Fruit fly (Drosophila melanogaster): ENCODE results near the gene Rubicon.

Rubicon gene

DNA sequence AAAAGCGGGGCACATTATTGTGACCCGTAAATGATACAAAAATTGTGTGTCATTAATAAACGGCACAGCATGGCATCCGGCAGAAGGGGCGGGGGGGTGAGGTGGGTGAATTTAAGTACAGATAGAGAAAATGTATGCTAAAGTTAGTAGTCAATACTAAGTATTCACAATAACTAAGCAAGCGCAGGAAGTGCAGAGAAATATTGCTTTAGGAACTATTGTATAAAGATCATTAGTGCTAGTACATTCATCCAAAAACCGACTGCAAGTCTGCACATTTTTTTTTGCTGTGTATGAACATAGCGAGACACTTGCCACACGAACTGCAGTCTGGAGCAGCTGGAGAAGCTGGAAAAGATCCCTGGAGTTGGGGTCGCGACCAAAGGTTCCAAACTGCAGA lies 7.4 kb upstream of the Rubicon start (continued):
- no peak for TF ChIP-seq Eip93F (GFP tag; optimal IDR thresholded peaks at IDR 0.05)
- no peak for TF ChIP-seq CG15336 (GFP tag; IDR thresholded peaks at IDR 0.05)
- no peak for TF ChIP-seq achi (GFP tag; optimal IDR thresholded peaks at IDR 0.05)
- TF ChIP-seq Hr39 (GFP tag; optimal IDR thresholded peaks at IDR 0.05): peak; percentile 33
- no peak for TF ChIP-seq CG6792 (GFP tag; optimal IDR thresholded peaks at IDR 0.05)
- no peak for TF ChIP-seq CG16779 (tag; optimal IDR thresholded peaks at IDR 0.05)
- TF ChIP-seq Blimp-1 (GFP tag; optimal IDR thresholded peaks at IDR 0.05): no peak
- TF ChIP-seq Ets96B (tag; optimal IDR thresholded peaks at IDR 0.05): peak; percentile 3
- no peak for TF ChIP-seq CG7368 (GFP tag; optimal IDR thresholded peaks at IDR 0.05)
- peak; percentile 7 for TF ChIP-seq Eip75B (GFP tag; optimal IDR thresholded peaks at IDR 0.05)
- TF ChIP-seq Gug (GFP tag; IDR thresholded peaks at IDR 0.05): no peak
- no peak for TF ChIP-seq fkh (GFP tag; optimal IDR thresholded peaks at IDR 0.05)
- TF ChIP-seq CG6163 (GFP tag; IDR thresholded peaks at IDR 0.05): peak; percentile 54
- TF ChIP-seq Lpt (GFP tag; optimal IDR thresholded peaks at IDR 0.05): no peak
- TF ChIP-seq OdsH (GFP tag; optimal IDR thresholded peaks at IDR 0.05): no peak
- no peak for TF ChIP-seq CG6854 (GFP tag; optimal IDR thresholded peaks at IDR 0.05)
- TF ChIP-seq Met (GFP tag; optimal IDR thresholded peaks at IDR 0.05): peak; percentile 39
- no peak for TF ChIP-seq CG32006 (GFP tag; optimal IDR thresholded peaks at IDR 0.05)
- no peak for TF ChIP-seq CG11762 (GFP tag; optimal IDR thresholded peaks at IDR 0.05; ENCODE audit: insufficient read depth)
- TF ChIP-seq CG6276 (GFP tag; optimal IDR thresholded peaks at IDR 0.05): no peak
- no peak for TF ChIP-seq spab (GFP tag; optimal IDR thresholded peaks at IDR 0.05)
- TF ChIP-seq Hr4 (GFP tag; optimal IDR thresholded peaks at IDR 0.05): no peak
- TF ChIP-seq lz (GFP tag; optimal IDR thresholded peaks at IDR 0.05): peak; percentile 47
- TF ChIP-seq acj6 (GFP tag; optimal IDR thresholded peaks at IDR 0.05): no peak
- peak; percentile 14 for TF ChIP-seq CG34406 (GFP tag; optimal IDR thresholded peaks at IDR 0.05)
- TF ChIP-seq pdm3 (GFP tag; optimal IDR thresholded peaks at IDR 0.05): no peak
- no peak for TF ChIP-seq CG8319 (GFP tag; optimal IDR thresholded peaks at IDR 0.05)

DNA sequence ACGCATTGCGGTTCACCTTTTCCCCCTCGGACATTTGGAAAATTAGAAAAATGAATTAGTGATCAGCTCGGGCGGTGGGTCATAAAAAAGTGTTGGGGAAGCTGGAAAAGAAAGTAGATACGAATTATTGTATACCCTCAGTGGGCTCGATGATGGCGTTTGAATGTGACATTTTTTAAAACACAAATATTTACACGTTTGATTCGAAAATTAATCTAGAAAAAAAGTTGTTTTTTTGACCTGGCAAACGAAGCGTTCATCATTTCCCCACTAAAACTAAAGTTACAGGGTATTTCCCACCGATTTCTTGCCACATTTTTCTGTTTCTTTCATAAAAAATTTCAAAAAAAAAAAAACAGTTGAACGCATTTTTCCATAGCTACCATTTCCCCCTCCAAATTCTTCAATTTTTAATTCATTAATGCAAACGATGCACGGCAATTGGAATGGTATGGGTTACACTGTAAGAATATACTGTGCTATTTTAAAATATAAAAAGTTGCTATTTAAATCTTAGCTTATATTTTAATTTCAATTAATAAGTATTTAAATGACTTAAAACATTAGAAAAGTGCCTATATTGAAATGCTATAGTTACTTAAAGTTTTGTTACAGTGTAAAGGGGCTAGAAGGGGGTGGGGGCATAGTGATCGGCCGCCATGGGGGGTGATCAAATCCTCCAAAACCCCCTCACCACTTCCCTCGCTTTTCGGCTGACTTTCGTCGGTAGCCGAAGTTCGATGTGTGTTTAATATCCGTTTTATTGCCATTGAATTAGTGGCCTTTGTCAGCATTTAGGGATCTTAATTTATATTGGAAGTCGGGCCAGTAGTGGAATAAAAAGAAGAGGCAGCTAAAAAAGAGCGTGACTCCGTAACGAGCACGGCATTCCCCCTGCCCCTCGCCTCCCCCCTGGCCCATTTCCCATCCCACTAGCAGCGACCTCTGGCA lies 5.2 kb upstream of the Rubicon start:
- TF ChIP-seq net (GFP tag; optimal IDR thresholded peaks at IDR 0.05) (no peak), acj6 (GFP tag; optimal IDR thresholded peaks at IDR 0.05) (no peak), spab (GFP tag; optimal IDR thresholded peaks at IDR 0.05) (no peak), Sox15 (GFP tag; optimal IDR thresholded peaks at IDR 0.05) (no peak), salr (GFP tag; optimal IDR thresholded peaks at IDR 0.05) (no peak), Gug (GFP tag; IDR thresholded peaks at IDR 0.05) (no peak), svp (GFP tag) (no peak), Eip78C (GFP tag) (no peak), CG31627 (GFP tag; optimal IDR thresholded peaks at IDR 0.05) (no peak), CG11762 (GFP tag; optimal IDR thresholded peaks at IDR 0.05; ENCODE audit: insufficient read depth) (no peak), achi (GFP tag; optimal IDR thresholded peaks at IDR 0.05) (no peak), Hr39 (GFP tag; optimal IDR thresholded peaks at IDR 0.05) (no peak)

DNA sequence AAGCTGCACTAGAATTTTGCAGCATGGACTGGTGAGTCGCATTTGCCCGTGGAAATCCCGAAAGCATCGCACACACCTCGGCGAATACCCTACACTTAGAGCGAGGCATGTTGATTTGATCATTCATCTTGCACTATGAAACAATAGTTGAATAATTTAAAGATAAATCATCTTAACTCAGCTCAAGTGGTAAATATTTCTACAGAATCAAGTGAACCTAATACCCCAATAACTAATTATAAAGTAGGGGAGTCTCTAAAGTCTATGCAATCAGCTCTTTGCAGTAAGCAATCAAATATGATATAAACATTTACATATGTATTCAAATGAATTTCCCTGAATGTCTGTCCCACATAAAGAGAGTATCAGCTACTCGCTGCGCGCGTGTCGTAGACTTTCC lies 571 bp downstream of the Rubicon start:
- TF ChIP-seq CG11902 (GFP tag; optimal IDR thresholded peaks at IDR 0.05) (no peak), CG8119 (GFP tag; IDR thresholded peaks at IDR 0.05) (peak; percentile 12; the same call in 2 of the 3 replicates), fd59A (GFP tag; optimal IDR thresholded peaks at IDR 0.05) (no peak), Gug (GFP tag; IDR thresholded peaks at IDR 0.05) (peak; percentile 49), CG6808 (GFP tag; optimal IDR thresholded peaks at IDR 0.05) (no peak), achi (GFP tag; optimal IDR thresholded peaks at IDR 0.05) (peak; percentile 21), OdsH (GFP tag; optimal IDR thresholded peaks at IDR 0.05) (peak; percentile 47), CG31627 (GFP tag; optimal IDR thresholded peaks at IDR 0.05) (peak; percentile 50), fkh (GFP tag; optimal IDR thresholded peaks at IDR 0.05) (peak; percentile 14), CG6276 (GFP tag; optimal IDR thresholded peaks at IDR 0.05) (no peak), Ets96B (tag; optimal IDR thresholded peaks at IDR 0.05) (peak; percentile 2), CG10669 (GFP tag; optimal IDR thresholded peaks at IDR 0.05) (no peak), CG6792 (GFP tag; optimal IDR thresholded peaks at IDR 0.05) (peak; percentile 14), CG11762 (GFP tag; optimal IDR thresholded peaks at IDR 0.05; ENCODE audit: insufficient read depth) (peak; percentile 2), CG3032 (tag; optimal IDR thresholded peaks at IDR 0.05) (peak; percentile 77), Eip93F (GFP tag; optimal IDR thresholded peaks at IDR 0.05) (peak; percentile 76), pdm3 (GFP tag; optimal IDR thresholded peaks at IDR 0.05) (peak; percentile 40), Sox14 (GFP tag; optimal IDR thresholded peaks at IDR 0.05) (peak; percentile 28), salr (GFP tag; optimal IDR thresholded peaks at IDR 0.05) (no peak), CG9139 (GFP tag; optimal IDR thresholded peaks at IDR 0.05) (no peak), CG16779 (tag; optimal IDR thresholded peaks at IDR 0.05) (peak; percentile 61), Ets21C (GFP tag; optimal IDR thresholded peaks at IDR 0.05) (no peak), acj6 (GFP tag; optimal IDR thresholded peaks at IDR 0.05) (peak; percentile 27), fd85E (GFP tag; optimal IDR thresholded peaks at IDR 0.05) (no peak), CG15336 (GFP tag; IDR thresholded peaks at IDR 0.05) (peak; percentile 52), svp (GFP tag) (peak; percentile 96), vri (GFP tag; optimal IDR thresholded peaks at IDR 0.05) (peak; percentile 9)

Data from whole organism, prepupa.